Worm (Caenorhabditis elegans): ENCODE measurements around the gene F14H8.8.

DNA sequence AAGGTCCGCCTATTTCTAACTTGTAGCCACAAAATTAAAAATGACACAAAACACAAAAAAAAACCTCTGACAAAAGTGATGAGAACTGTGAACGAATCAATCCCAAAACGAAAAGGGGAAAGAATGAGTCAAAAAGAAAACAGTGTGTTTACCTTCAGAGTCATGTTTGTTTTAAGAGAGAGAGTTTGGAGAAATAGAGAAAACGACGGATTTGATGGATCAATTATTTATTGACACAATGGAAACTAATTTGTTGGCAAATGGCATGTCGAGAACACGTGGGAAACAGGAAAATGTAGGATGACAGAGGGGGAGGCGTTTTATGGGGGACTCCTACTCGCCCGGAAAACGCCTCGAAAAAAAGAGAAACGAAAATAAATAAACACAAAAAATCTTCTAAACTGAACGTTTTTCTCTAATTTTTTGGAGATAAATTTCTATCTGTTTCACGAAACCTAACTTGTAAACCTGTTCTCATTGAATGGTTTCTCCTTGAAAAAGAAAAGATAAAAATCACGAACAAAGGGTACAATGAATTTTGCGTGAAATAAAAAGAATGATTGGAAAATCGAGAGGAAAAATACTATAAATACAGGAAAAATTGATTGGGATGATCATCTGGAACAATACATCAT lies 12.4 kb upstream of the F14H8.8 start:
- TF ChIP-seq him-1 (tag; optimal IDR thresholded peaks at IDR 0.05) (no peak), dao-5 (tag; optimal IDR thresholded peaks at IDR 0.05) (no peak)
